Fruit fly (Drosophila melanogaster) whole organism, embryonic: ENCODE results near the gene Pvf3.

Experiments
- Awh ChIP-seq: fragments of 200-800 bp; sonication (Bioruptor generic); IDR thresholded peaks from 2 replicates; pipeline ENCODE4, ENCODE4 v1.3.6; 2022; ENCODE audit warnings: missing biosample characterization, missing genetic modification characterization
- Blimp-1 ChIP-seq: fragments of 200-800 bp; sonication (Bioruptor generic); optimal IDR thresholded peaks from 3 replicates; lab custom pipeline; 2018; ENCODE audit warnings: missing biosample characterization, missing genetic modification characterization, mild to moderate bottlenecking, moderate library complexity, missing genetic modification reagents
- CG10267 ChIP-seq: fragments of 200-800 bp; sonication (Bioruptor generic); optimal IDR thresholded peaks from 2 replicates; lab custom pipeline; 2018; ENCODE audit warnings: missing biosample characterization, mild to moderate bottlenecking, missing genetic modification characterization, moderate library complexity
- CG10654 ChIP-seq: fragments of 200-800 bp; sonication (Bioruptor generic); optimal IDR thresholded peaks from 2 replicates; lab custom pipeline; 2016; ENCODE audit warnings: missing biosample characterization, missing genetic modification characterization
- CG11085 ChIP-seq: fragments of 200-800 bp; sonication (Bioruptor generic); IDR thresholded peaks from 2 replicates; pipeline ENCODE4 v1.3.6; 2022; ENCODE audit warnings: missing biosample characterization, missing genetic modification characterization
- CG11723 ChIP-seq: fragments of 200-800 bp; sonication (Bioruptor generic); optimal IDR thresholded peaks from 2 replicates; lab custom pipeline; 2017; ENCODE audit warnings: missing biosample characterization, mild to moderate bottlenecking, missing genetic modification characterization
- CG13296 ChIP-seq: fragments of 200-800 bp; sonication (Bioruptor generic); optimal IDR thresholded peaks from 3 replicates; lab custom pipeline; 2018; ENCODE audit warnings: missing biosample characterization, mild to moderate bottlenecking, missing genetic modification characterization
- CG15601 ChIP-seq: fragments of 200-800 bp; sonication (Bioruptor generic); optimal IDR thresholded peaks from 3 replicates; lab custom pipeline; 2019; ENCODE audit warnings: missing biosample characterization, mild to moderate bottlenecking, missing genetic modification characterization, moderate library complexity
- CG1602 ChIP-seq: fragments of 200-800 bp; sonication (Bioruptor generic); optimal IDR thresholded peaks from 3 replicates; lab custom pipeline; 2016; ENCODE audit warnings: missing biosample characterization, missing genetic modification characterization
- CG17829 ChIP-seq: fragments of 200-800 bp; optimal IDR thresholded peaks from 2 replicates; lab custom pipeline; 2019; ENCODE audit warnings: missing biosample characterization, mild to moderate bottlenecking, missing genetic modification characterization, moderate library complexity
- CG2120 ChIP-seq: fragments of 200-800 bp; sonication (Bioruptor generic); optimal IDR thresholded peaks from 3 replicates; lab custom pipeline; 2016; ENCODE audit warnings: missing biosample characterization, missing genetic modification characterization
- CG2678 ChIP-seq: fragments of 200-800 bp; sonication (Bioruptor generic); optimal IDR thresholded peaks from 3 replicates; lab custom pipeline; 2019; ENCODE audit warnings: missing biosample characterization, mild to moderate bottlenecking, missing genetic modification characterization, moderate library complexity
- CG31441 ChIP-seq: fragments of 200-800 bp; sonication (Bioruptor generic); IDR thresholded peaks from 2 replicates; pipeline ENCODE4 v1.3.6; 2022; ENCODE audit warnings: missing biosample characterization, missing genetic modification characterization
- CG4424 ChIP-seq: fragments of 200-800 bp; sonication (Bioruptor generic); optimal IDR thresholded peaks from 3 replicates; lab custom pipeline; 2016; ENCODE audit warnings: missing biosample characterization, missing genetic modification characterization
- CG7786 ChIP-seq: fragments of 200-800 bp; sonication (Bioruptor generic); optimal IDR thresholded peaks from 2 replicates; lab custom pipeline; 2016; ENCODE audit warnings: missing biosample characterization, missing genetic modification characterization
- CG8089 ChIP-seq: fragments of 200-800 bp; sonication (Bioruptor generic); optimal IDR thresholded peaks from 3 replicates; lab custom pipeline; 2016; ENCODE audit warnings: missing biosample characterization, missing genetic modification characterization
- CG8924 ChIP-seq: fragments of 200-800 bp; optimal IDR thresholded peaks from 3 replicates; lab custom pipeline; 2019; ENCODE audit warnings: missing biosample characterization, mild to moderate bottlenecking, missing genetic modification characterization, moderate library complexity
- CG9797 ChIP-seq: fragments of 200-800 bp; sonication (Bioruptor generic); optimal IDR thresholded peaks from 3 replicates; lab custom pipeline; 2018; ENCODE audit warnings: missing biosample characterization, mild to moderate bottlenecking, missing genetic modification characterization
- D ChIP-seq, 2 experiments: fragments of 200-800 bp in 1 of 2; fragments of >200 bp in 1 of 2; sonication (Bioruptor generic) in 1 of 2; optimal IDR thresholded peaks; 2 replicates in 1 of 2; 3 replicates in 1 of 2; lab custom pipeline; 2017; ENCODE audit warnings: mild to moderate bottlenecking in 1 of 2, missing biosample characterization in 1 of 2, missing genetic modification characterization in 1 of 2, missing genetic modification reagents in 1 of 2
- Deaf1 ChIP-seq: fragments of 200-800 bp; optimal IDR thresholded peaks from 3 replicates; lab custom pipeline; 2019; ENCODE audit warnings: missing biosample characterization, mild to moderate bottlenecking, missing genetic modification characterization, moderate library complexity
- Dfd ChIP-seq, 2 experiments: fragments of >200 bp; optimal IDR thresholded peaks; 2 replicates each; lab custom pipeline; 2017; ENCODE audit warnings: missing biosample characterization in 2 of 2, missing genetic modification characterization in 2 of 2
- Dref ChIP-seq: fragments of 200-800 bp; sonication (Bioruptor generic); IDR thresholded peaks from 2 replicates; pipeline ENCODE4 v1.3.6; 2022; ENCODE audit warnings: missing biosample characterization, missing genetic modification characterization
- H15 ChIP-seq: fragments of 200-800 bp; sonication (Bioruptor generic); IDR thresholded peaks from 3 replicates; pipeline ENCODE4 v1.3.6; 2022; ENCODE audit warnings: missing biosample characterization, missing genetic modification characterization
- HLH3B ChIP-seq: fragments of 200-800 bp; sonication (Bioruptor generic); IDR thresholded peaks from 2 replicates; pipeline ENCODE4 v1.3.6; 2022; ENCODE audit warnings: missing biosample characterization, missing genetic modification characterization
- Hr3 ChIP-seq: fragments of 200-800 bp; sonication (Bioruptor generic); optimal IDR thresholded peaks from 3 replicates; lab custom pipeline; 2016; ENCODE audit warnings: missing biosample characterization, missing genetic modification characterization
- MESR4 ChIP-seq: fragments of 200-800 bp; sonication (Bioruptor generic); optimal IDR thresholded peaks from 2 replicates; lab custom pipeline; 2018; ENCODE audit warnings: missing biosample characterization, mild to moderate bottlenecking, missing genetic modification characterization, moderate library complexity
- Mrtf ChIP-seq: fragments of 200-800 bp; sonication (Bioruptor generic); IDR thresholded peaks from 3 replicates; pipeline ENCODE4 v1.3.6; 2022; ENCODE audit warnings: missing biosample characterization, missing genetic modification characterization
- Side ChIP-seq: fragments of 200-800 bp; sonication (Bioruptor generic); optimal IDR thresholded peaks from 2 replicates; lab custom pipeline; 2016; ENCODE audit warnings: missing biosample characterization, missing genetic modification characterization
- Spps ChIP-seq: fragments of 200-800 bp; sonication (Bioruptor generic); optimal IDR thresholded peaks from 2 replicates; lab custom pipeline; 2018; ENCODE audit warnings: missing biosample characterization, mild to moderate bottlenecking, missing genetic modification characterization
- Ssrp ChIP-seq: fragments of 200-800 bp; sonication (Bioruptor generic); optimal IDR thresholded peaks from 2 replicates; lab custom pipeline; 2018; ENCODE audit warnings: missing biosample characterization, mild to moderate bottlenecking, missing genetic modification characterization, moderate library complexity
- TFAM ChIP-seq: fragments of 200-800 bp; sonication (Bioruptor generic); optimal IDR thresholded peaks from 2 replicates; lab custom pipeline; 2017; ENCODE audit warnings: missing biosample characterization, missing genetic modification characterization, inconsistent platforms
- Tbp ChIP-seq: fragments of >200 bp; optimal IDR thresholded peaks from 2 replicates; lab custom pipeline; 2018; ENCODE audit warnings: missing biosample characterization, missing genetic modification characterization
- bbx ChIP-seq: fragments of 200-800 bp; sonication (Bioruptor generic); IDR thresholded peaks from 2 replicates; pipeline ENCODE4 v1.3.6; 2022; ENCODE audit warnings: missing biosample characterization, missing genetic modification characterization; ENCODE audit not compliant: partially characterized antibody
- br ChIP-seq: fragments of >200 bp; optimal IDR thresholded peaks from 2 replicates; lab custom pipeline; 2017
- caup ChIP-seq: fragments of 200-800 bp; sonication (Bioruptor generic); optimal IDR thresholded peaks from 3 replicates; lab custom pipeline; 2017; ENCODE audit warnings: missing biosample characterization, mild to moderate bottlenecking, missing genetic modification characterization, moderate library complexity; ENCODE audit not compliant: severe bottlenecking
- da ChIP-seq: fragments of 200-800 bp; sonication (Bioruptor generic); optimal IDR thresholded peaks from 2 replicates; lab custom pipeline; 2016; ENCODE audit warnings: missing biosample characterization, missing genetic modification characterization
- dmrt99B ChIP-seq: fragments of 200-800 bp; sonication (Bioruptor generic); optimal IDR thresholded peaks from 2 replicates; lab custom pipeline; 2018; ENCODE audit warnings: missing biosample characterization, mild to moderate bottlenecking, missing genetic modification characterization, moderate library complexity
- ems ChIP-seq: fragments of 200-800 bp; sonication (Bioruptor generic); optimal IDR thresholded peaks from 3 replicates; lab custom pipeline; 2016; ENCODE audit warnings: missing biosample characterization, missing genetic modification characterization
- en ChIP-seq: fragments of 200-800 bp; sonication (Bioruptor generic); optimal IDR thresholded peaks from 2 replicates; lab custom pipeline; 2016; ENCODE audit warnings: missing biosample characterization, missing genetic modification characterization
- hkb ChIP-seq, 2 experiments: fragments of 200-800 bp in 1 of 2; fragments of >200 bp in 1 of 2; sonication (Bioruptor generic) in 1 of 2; IDR thresholded peaks in 1 of 2; optimal IDR thresholded peaks in 1 of 2; 2 replicates each; pipeline versions ENCODE4 v1.3.6 to Lab custom; 2017 to 2022; ENCODE audit warnings: missing biosample characterization in 1 of 2, missing genetic modification characterization in 1 of 2
- kay ChIP-seq: fragments of 200-800 bp; sonication (Bioruptor generic); optimal IDR thresholded peaks from 2 replicates; lab custom pipeline; 2016; ENCODE audit warnings: missing biosample characterization, missing genetic modification characterization
- ken ChIP-seq: fragments of 200-800 bp; sonication (Bioruptor generic); IDR thresholded peaks from 3 replicates; pipeline ENCODE4 v1.3.6; 2022; ENCODE audit warnings: missing biosample characterization, missing genetic modification characterization
- lbe ChIP-seq: fragments of 200-800 bp; sonication (Bioruptor generic); optimal IDR thresholded peaks from 2 replicates; lab custom pipeline; 2016; ENCODE audit warnings: missing biosample characterization, mild to moderate bottlenecking, missing genetic modification characterization
- mirr ChIP-seq: fragments of 200-800 bp; sonication (Bioruptor generic); optimal IDR thresholded peaks from 3 replicates; lab custom pipeline; 2018; ENCODE audit warnings: missing biosample characterization, mild to moderate bottlenecking, missing genetic modification characterization
- sd ChIP-seq: fragments of 200-800 bp; sonication (Bioruptor generic); optimal IDR thresholded peaks from 3 replicates; lab custom pipeline; 2018; ENCODE audit warnings: missing biosample characterization, mild to moderate bottlenecking, missing genetic modification characterization, moderate library complexity
- sr ChIP-seq: fragments of 200-800 bp; sonication (Bioruptor generic); IDR thresholded peaks from 3 replicates; pipeline ENCODE4 v1.3.6; 2022; ENCODE audit warnings: missing biosample characterization, missing genetic modification characterization
- sug ChIP-seq: fragments of 200-800 bp; optimal IDR thresholded peaks from 2 replicates; lab custom pipeline; 2019; ENCODE audit warnings: missing biosample characterization, mild to moderate bottlenecking, missing genetic modification characterization, moderate library complexity
- tgo ChIP-seq: fragments of 200-800 bp; sonication (Bioruptor generic); IDR thresholded peaks from 3 replicates; pipeline ENCODE4 v1.3.6; 2022; ENCODE audit warnings: missing biosample characterization, missing genetic modification characterization
- ttk ChIP-seq: fragments of 200-800 bp; sonication (Bioruptor generic); IDR thresholded peaks from 2 replicates; pipeline ENCODE4 v2.1.2; 2022; ENCODE audit warnings: missing biosample characterization, missing genetic modification characterization

Gene Pvf3

dm6 chr2L:7056189-7056926 lies 101.1 kb downstream of the Pvf3 start, which contains the start of gene Mnn1 (continued):
- TF ChIP-seq TFAM (GFP tag; lab: Kevin White, UChicago) (no peak), CG31441 (GFP tag; lab: Robert Waterston, UW) (no peak), CG7786 (GFP tag; lab: Kevin White, UChicago) (peak; percentile 58), HLH3B (GFP tag; lab: Robert Waterston, UW) (0 out of 2 replicates have a peak, but pooled peaks have one; percentile 11), Deaf1 (no peak), br (no peak), Dref (GFP tag; lab: Robert Waterston, UW) (0 out of 2 replicates have a peak, but pooled peaks have one; percentile 43), CG17829 (tag; lab: Kevin White, UChicago) (peak; percentile 61), CG4424 (no peak), MESR4 (peak; percentile 84), CG8089 (GFP tag; lab: Kevin White, UChicago) (peak; percentile 10), lbe (peak; percentile 27), H15 (GFP tag; lab: Robert Waterston, UW) (no peak), Ssrp (tag; lab: Kevin White, UChicago) (no peak), CG10267 (tag; lab: Kevin White, UChicago) (peak; percentile 98), tgo (GFP tag; lab: Robert Waterston, UW) (no peak), Tbp (GFP tag; lab: Kevin White, UChicago) (no peak), ttk (GFP tag; lab: Robert Waterston, UW) (no peak), CG9797 (GFP tag; lab: Kevin White, UChicago) (peak; percentile 92), CG10654 (GFP tag; lab: Kevin White, UChicago) (no peak), sr (GFP tag; lab: Robert Waterston, UW) (no peak), bbx (GFP tag; lab: Robert Waterston, UW) (peak; percentile 52; the same call in 1 of the 2 replicates), CG1602 (no peak), Spps (tag; lab: Kevin White, UChicago) (no peak), CG2120 (GFP tag; lab: Kevin White, UChicago) (peak; percentile 64), ems (peak; percentile 65), da (GFP tag; lab: Kevin White, UChicago) (peak; percentile 59), CG15601 (peak; percentile 13), dmrt99B (tag; lab: Kevin White, UChicago) (no peak), Mrtf (GFP tag; lab: Robert Waterston, UW) (no peak), CG2678 (tag; lab: Kevin White, UChicago) (no peak), Side (GFP tag; lab: Kevin White, UChicago) (peak; percentile 27), ken (peak; percentile 64; the same call in 2 of the 3 replicates), Hr3 (no peak), Blimp-1 (GFP tag; lab: Kevin White, UChicago) (no peak), kay (no peak), en (no peak), CG13296 (GFP tag; lab: Kevin White, UChicago) (no peak), sd (tag; lab: Kevin White, UChicago) (peak; percentile 95), caup (GFP tag; lab: Kevin White, UChicago) (peak; percentile 63), CG8924 (tag; lab: Kevin White, UChicago) (peak; percentile 37), sug (tag; lab: Kevin White, UChicago) (peak; percentile 79), Awh (GFP tag; lab: Robert Waterston, UW) (no peak), hkb (optimal IDR thresholded peaks at IDR 0.05; lab: Kevin White, UChicago) (peak; percentile 6), hkb (GFP tag; IDR thresholded peaks at IDR 0.05; lab: Robert Waterston, UW) (peak; percentile 44; the same call in 1 of the 2 replicates), mirr (GFP tag; lab: Kevin White, UChicago) (no peak), CG11723 (GFP tag; lab: Kevin White, UChicago) (no peak), Dfd (GFP tag; optimal IDR thresholded peaks at IDR 0.05; lab: Kevin White, UChicago) (no peak), CG11085 (GFP tag; lab: Robert Waterston, UW) (no peak), D (optimal IDR thresholded peaks at IDR 0.05; lab: Kevin White, UChicago) (peak; percentile 86), D (GFP tag; optimal IDR thresholded peaks at IDR 0.05; lab: Kevin White, UChicago) (no peak)
